Fruit fly (Drosophila melanogaster): ENCODE data around the gene CG17672.

DNA sequence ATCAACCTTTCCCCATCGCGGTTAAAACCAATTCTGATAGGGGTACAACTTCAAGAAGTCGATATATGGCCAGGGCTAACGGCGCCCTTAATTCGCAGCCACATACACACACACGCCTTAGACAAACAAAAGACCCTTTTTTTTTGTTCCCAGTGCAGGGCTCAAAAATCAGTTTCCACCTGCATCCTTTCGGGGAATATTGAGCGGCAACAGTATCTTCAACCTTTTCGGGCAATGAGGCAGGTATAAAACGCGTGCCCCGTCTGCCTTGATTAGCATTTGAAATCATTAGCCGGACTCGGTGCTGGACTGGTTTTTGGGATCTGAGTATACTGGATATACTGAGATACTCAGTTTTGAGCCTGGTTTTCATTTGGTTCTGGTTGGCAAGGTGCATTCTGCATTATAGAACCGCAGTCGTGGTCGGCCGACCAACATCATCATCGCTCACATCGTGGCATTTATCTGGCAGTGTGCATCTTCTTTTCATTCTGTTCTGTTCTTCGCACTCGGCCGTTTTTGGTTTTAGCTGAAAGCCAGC lies 45.4 kb downstream of the CG17672 start:
- TF ChIP-seq Ssrp (tag; optimal IDR thresholded peaks at IDR 0.05) (no peak), CG13296 (GFP tag; optimal IDR thresholded peaks at IDR 0.05) (no peak), CG15011 (GFP tag; optimal IDR thresholded peaks at IDR 0.05) (no peak), CG14860 (GFP tag; IDR thresholded peaks at IDR 0.05; ENCODE audit: partially characterized antibody) (no peak), CG18476 (GFP tag; optimal IDR thresholded peaks at IDR 0.05) (no peak), CG2875 (GFP tag; optimal IDR thresholded peaks at IDR 0.05) (no peak), CG4360 (GFP tag; IDR thresholded peaks at IDR 0.05) (no peak), p53 (GFP tag; optimal IDR thresholded peaks at IDR 0.05) (no peak), sens (GFP tag) (no peak), CG34422 (GFP tag; IDR thresholded peaks at IDR 0.05) (no peak), CG30020 (tag; optimal IDR thresholded peaks at IDR 0.05) (no peak), gsb-n (tag; optimal IDR thresholded peaks at IDR 0.05) (no peak), emc (GFP tag; optimal IDR thresholded peaks at IDR 0.05) (no peak)

All from whole organism, embryonic.